Worm (Caenorhabditis elegans): Measurements from ENCODE around the gene F10C2.4.

F10C2.4 gene

DNA sequence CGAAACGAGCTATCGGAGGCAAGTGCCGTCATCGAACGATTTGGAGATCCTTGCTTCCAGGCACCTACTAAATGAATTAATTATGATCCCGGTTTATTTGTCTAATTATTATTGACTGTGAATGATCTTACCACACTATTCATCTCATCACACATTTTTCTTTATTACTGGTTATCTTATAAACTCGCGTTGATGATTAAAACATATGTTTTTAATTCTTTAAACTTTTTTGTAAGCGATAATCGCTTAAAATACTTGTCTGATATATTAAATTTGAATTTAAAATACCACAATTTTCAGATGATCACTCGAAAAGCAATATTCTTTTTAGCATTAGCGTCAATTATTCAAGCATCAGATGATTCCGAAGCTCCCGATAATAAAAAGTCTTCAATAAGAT is 3.8 kb downstream of the F10C2.4 start, which contains the start of gene F10C2.5:
Gene F10C2.5 (plus strand): TSS at position 301 of the 400 bp plus-strand sequence.
- TF ChIP-seq C06A6.2 (GFP tag; conservative IDR thresholded peaks at IDR 0.05) (no peak), ztf-22 (GFP tag; optimal IDR thresholded peaks at IDR 0.05) (no peak), ekl-4 (GFP tag; IDR thresholded peaks at IDR 0.05) (no peak), xnd-1 (tag; optimal IDR thresholded peaks at IDR 0.05) (no peak), Y53F4B.3 (GFP tag; IDR thresholded peaks at IDR 0.05) (no peak), egrh-3 (GFP tag; IDR thresholded peaks at IDR 0.05) (no peak), chd-7 (tag; optimal IDR thresholded peaks at IDR 0.05) (no peak), ZK185.1 (tag; optimal IDR thresholded peaks at IDR 0.05; ENCODE audit: poor library complexity, severe bottlenecking) (no peak), ceh-58 (GFP tag; IDR thresholded peaks at IDR 0.05) (no peak), bed-1 (GFP tag; IDR thresholded peaks at IDR 0.05) (no peak), F49E8.2 (tag; optimal IDR thresholded peaks at IDR 0.05; ENCODE audit: insufficient read depth) (no peak), lag-1 (GFP tag; IDR thresholded peaks at IDR 0.05) (no peak), dpff-1 (tag; optimal IDR thresholded peaks at IDR 0.05) (no peak), ztf-18 (tag; optimal IDR thresholded peaks at IDR 0.05) (no peak), K12H6.12 (tag; optimal IDR thresholded peaks at IDR 0.05) (no peak), F22D6.2 (tag; optimal IDR thresholded peaks at IDR 0.05) (no peak), lsy-27 (tag; optimal IDR thresholded peaks at IDR 0.05; ENCODE audit: borderline replicate concordance, insufficient read depth) (no peak), lsl-1 (GFP tag; optimal IDR thresholded peaks at IDR 0.05) (no peak), aptf-3 (GFP tag; IDR thresholded peaks at IDR 0.05) (no peak), hrde-1 (tag; optimal IDR thresholded peaks at IDR 0.05; ENCODE audit: borderline replicate concordance) (no peak)

DNA sequence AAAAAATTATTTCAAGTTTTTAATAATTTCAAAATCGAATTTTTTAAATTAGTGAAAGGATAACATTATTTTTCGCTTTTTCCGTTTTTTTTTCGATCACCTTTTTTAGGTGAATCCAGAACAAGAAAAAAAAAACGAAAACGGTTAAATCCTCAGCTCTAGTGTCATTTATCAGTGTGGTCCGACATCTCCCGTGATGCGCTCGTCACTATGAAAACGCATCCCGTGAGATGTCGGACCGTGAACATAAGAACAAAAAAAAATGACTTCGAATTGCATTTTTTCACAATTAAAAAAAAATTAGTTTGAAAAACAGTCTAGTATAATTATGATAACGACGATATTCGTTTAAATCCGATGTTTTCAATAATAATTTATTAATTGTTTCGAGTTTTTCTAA is 6.4 kb downstream of the F10C2.4 start:
- TF ChIP-seq ceh-27 (GFP tag; optimal IDR thresholded peaks at IDR 0.05) (no peak), snpc-4 (GFP tag; optimal IDR thresholded peaks at IDR 0.05) (peak; percentile 78), snpc-4 (tag; optimal IDR thresholded peaks at IDR 0.05) (peak in 3 of 4 experiments; percentile 54 to 77 (median 69)), snpc-1.1 (tag; optimal IDR thresholded peaks at IDR 0.05; ENCODE audit: insufficient read depth) (peak; percentile 88)

DNA sequence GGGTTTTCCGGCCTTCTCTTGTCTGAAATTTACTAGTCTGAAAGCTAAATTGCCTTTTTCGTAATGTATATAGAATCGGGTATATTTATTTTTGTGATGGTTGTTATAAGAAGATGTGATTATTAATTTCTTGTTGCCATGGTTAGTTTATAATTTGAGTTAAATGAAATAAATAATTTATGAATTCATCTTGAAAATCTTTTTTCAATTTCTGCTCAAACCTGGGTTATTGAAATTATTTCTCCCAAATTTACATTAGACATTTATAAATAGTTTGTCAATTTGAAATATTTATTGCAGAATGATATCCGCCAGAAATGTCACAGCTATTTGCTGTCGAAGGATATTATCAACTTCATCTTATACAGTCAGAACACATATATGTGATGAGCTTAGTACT is 7.1 kb downstream of the F10C2.4 start, which contains the start of gene dars-2:
Gene dars-2 (plus strand): TSS at position 301 of the 400 bp plus-strand sequence.
- no peak for TF ChIP-seq zfh-2 (GFP tag; conservative IDR thresholded peaks at IDR 0.05)
- TF ChIP-seq T07F8.4 (tag; optimal IDR thresholded peaks at IDR 0.05): no peak
- TF ChIP-seq Y95B8A.8 (GFP tag; IDR thresholded peaks at IDR 0.05): no peak
- TF ChIP-seq ceh-91 (GFP tag; IDR thresholded peaks at IDR 0.05): no peak
- no peak for TF ChIP-seq cebp-2 (GFP tag; IDR thresholded peaks at IDR 0.05)
- no peak for TF ChIP-seq F23B12.7 (tag; optimal IDR thresholded peaks at IDR 0.05; ENCODE audit: insufficient read depth)
- no peak for TF ChIP-seq aptf-3 (GFP tag; IDR thresholded peaks at IDR 0.05)

DNA sequence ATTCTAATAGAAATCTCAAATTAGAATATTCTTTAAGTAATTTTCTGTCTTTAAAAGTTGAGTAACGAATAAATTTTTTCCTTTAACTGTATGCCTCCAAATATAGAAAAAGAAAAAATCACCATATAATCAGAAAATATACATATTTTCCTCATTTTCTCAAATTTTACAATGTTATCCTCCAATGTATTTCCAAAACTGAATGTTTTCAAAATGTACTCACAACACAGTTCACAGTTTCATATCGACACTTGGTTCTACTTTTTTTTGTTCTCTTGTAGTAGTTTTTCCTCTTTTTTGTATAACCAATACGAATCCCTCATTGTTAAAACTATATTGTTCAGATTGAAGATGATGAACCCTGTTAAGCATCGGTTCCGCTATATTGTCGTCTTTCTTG is 12.2 kb downstream of the F10C2.4 start, which contains the start of gene F10C2.7:
Gene F10C2.7 (plus strand): TSS at position 301 of the 400 bp plus-strand sequence.
- TF ChIP-seq Y53G8AR.9 (GFP tag; conservative IDR thresholded peaks at IDR 0.05) (no peak), ama-1 (optimal IDR thresholded peaks at IDR 0.05) (no peak), ama-1 (GFP tag; optimal IDR thresholded peaks at IDR 0.05) (no peak), athp-1 (tag; optimal IDR thresholded peaks at IDR 0.05) (no peak), Y79H2A.3 (GFP tag; conservative IDR thresholded peaks at IDR 0.05) (no peak), F33H1.4 (GFP tag; IDR thresholded peaks at IDR 0.05) (no peak), repo-1 (tag; optimal IDR thresholded peaks at IDR 0.05) (no peak), F52B5.7 (tag; optimal IDR thresholded peaks at IDR 0.05) (no peak), B0035.1 (tag; optimal IDR thresholded peaks at IDR 0.05) (no peak), lir-1 (GFP tag; conservative IDR thresholded peaks at IDR 0.05) (no peak), nhr-120 (GFP tag; IDR thresholded peaks at IDR 0.05) (no peak), ztf-25 (GFP tag; IDR thresholded peaks at IDR 0.05) (no peak), F57C9.4 (tag; optimal IDR thresholded peaks at IDR 0.05) (no peak), lag-1 (GFP tag; IDR thresholded peaks at IDR 0.05) (no peak)

Data from whole organism, young adult.